Fruit fly (Drosophila melanogaster): ENCODE data around the gene CG15824.

The CG15824 gene

DNA sequence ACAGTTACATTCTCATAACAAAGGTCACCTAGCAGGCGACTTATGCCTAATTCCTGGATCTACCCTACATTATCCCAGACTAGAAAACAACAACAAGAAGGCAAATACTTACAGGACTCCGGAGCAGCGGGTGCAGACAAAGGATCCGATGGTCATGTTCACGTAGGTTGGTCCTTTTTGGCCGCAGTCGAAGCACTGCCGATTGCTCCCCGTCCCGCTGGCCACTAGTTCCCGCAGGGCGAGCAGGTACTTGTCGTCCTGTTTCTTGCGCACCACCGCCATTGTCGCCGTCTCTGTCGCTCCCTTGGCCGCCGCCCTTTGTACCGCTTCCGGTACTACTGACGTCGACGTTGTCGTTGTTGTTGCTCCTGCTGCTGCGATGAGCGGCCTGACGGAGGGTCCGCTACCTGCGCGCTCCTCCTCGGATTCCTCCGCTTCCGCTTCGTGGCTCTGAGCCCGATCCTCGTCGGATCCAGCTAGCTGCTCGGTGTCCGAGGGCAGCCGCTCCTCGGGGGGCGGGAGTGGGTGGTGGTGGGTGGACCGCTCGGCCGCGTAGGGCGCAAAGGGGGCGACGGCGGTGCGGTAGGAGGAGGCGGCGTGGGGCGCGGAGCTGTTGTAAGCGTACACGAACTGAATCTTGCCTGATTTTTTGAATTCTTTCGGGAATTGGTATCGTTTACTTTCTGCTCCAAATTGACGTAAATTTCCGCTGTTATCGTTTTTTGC, 35.0 kb downstream of the CG15824 start:
- no peak for TF ChIP-seq noc (tag; optimal IDR thresholded peaks at IDR 0.05)

DNA sequence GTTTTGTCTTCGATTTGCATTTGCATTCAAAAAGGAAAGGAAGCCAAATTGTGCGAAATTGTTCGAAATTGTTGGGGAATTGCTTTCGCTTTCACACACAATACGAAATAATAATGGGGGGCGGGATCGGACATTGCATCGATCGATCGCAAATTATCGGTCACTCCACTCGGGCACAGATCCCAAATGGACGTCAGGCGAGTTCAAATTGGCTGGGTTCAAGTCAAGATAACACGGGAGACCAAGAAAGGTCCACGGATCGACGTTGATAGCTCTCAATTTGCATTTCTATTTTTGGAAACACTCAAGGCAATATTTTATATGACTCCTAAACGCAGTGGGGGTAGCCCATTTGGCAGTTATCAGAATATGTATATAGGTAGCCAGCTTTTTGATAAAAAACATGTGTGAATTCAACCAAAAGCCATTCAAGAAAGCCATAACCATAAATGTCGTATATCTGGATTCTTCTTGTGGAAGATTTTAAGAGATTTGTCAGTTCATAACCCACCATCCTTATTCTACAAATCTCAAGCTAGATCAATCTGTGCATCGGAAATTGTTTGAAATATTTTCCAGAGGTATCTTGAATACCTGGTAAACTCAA, 35.7 kb downstream of the CG15824 start:
- no peak for TF ChIP-seq noc (tag; optimal IDR thresholded peaks at IDR 0.05)

DNA sequence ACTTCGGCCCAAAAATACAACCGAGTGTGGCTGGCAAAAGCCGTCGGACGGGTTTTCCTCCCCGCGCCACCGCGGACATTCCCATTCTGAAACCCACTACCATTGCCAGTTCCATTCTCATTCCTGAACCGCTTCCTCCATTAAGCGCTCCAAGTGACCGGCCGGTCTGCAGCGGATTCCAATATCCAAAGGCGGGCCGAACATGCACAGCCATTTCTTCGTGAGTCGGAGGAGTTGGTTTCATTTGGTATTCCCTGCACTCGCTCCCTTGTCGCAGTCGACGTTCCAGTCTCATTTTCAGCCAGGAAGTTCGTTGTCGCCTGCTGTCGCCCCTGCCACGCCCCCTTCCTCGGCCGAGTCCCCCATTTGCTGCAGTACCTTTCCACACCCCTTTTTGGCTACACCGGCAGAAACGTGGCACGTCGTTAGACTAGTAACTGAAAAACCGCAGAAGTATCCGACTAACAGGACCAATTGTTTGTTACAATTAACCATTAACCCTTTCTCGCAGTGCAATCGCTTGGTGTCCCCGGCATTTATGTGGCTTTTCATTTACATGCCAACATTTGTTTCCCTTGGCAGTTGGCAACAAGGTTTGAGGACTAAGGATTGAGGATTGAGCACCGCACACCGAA, 36.8 kb downstream of the CG15824 start:
- no peak for TF ChIP-seq noc (tag; optimal IDR thresholded peaks at IDR 0.05)

DNA sequence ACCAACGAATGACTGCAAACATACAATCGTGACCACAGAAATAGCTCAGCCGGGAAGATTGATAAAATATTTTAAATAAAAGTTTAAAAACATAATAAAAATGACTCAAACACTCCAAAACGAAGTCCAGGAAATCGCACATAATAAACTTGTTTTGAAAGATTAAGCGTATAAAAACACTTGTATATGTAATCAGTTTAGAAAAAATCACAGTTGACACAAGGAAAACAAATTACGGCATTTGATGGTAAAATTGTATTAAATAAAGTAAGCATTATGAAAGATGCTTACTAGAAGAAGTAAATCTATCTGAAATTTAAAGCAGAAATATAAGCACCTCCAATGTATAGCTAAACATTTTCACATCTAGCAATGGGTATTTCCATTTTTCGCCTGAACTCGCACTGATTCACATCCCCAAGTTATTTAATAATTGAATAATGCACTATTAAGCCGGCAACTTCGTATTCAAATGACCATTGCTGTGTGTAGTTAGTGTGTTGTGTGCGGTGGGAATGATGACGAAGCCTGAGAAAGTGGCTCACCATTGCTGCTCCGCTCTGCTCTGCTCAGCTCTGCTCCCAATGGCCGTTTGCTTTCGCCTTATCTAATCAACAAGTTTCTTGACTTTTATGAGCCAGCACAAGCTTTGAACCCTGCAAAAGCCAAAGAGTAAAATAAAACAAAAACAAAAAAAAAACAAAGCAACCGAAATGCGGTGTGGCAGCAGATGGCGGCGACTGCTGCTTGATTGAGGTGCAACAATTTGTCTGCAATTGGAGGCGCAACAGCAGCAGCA, 37.6 kb downstream of the CG15824 start:
- peak; percentile 75 for TF ChIP-seq noc (tag; optimal IDR thresholded peaks at IDR 0.05)

DNA sequence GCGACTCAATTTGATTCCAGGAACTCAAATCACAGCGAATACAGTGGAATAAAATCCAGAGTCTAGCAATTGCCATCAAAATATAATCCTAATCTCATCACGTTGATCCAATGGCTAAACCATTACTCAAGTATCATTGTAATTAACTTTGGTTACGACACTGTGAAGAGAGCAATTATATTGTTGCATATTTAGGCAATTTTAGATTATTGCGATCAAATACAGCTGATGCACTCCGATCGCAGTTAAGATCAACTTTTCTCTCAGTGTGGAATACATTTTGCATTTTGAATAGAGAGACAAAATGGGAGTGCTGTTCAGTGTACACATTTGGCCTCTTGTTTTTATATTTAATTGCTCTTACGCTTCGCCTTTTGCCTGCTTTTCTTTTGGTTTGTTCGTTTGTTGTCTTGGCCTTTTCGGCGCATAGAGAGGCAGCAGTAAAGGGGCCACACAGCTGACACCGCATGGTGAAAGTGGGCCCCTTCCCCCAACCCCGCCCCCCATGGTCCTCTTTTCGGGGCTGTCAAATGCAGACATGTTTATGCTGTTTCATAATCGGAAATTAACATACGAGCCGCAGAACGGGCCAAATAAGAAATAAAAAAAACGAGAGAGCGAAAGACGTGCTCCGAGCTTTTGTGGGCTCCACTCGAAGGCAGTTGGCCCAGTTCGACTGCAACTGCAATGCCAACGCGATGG, 38.6 kb downstream of the CG15824 start:
- peak; percentile 38 for TF ChIP-seq noc (tag; optimal IDR thresholded peaks at IDR 0.05)

DNA sequence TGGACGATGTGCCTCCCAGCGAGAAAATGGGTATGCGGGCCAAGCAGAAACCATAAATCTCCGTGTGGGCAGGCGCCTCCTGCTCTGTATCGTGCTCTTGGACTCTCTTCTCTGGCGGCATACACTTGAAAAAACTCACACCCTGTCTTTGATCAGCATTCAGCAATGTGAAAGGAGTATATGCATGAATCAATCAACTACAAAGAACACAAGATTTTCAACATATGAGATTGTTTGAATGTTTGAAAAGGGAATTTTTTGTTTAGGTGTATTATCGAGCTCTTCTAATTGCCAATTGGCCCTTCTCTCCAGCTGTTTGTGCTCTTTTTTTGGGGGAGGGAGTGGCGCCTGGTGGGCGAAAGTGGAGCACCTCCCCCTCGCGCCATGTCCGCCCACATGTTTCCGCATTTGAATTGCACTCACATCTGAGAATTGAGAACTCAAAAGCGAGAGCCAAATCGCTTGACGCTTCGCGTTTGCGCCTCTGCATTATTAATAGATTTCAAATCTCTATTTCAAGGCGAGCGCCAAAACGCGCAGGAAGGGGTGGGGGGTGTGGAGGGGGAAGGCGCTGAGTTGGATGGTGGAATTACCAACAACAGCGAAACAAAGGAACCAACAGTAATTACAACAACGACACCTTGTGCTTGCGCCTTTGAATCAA, 39.5 kb downstream of the CG15824 start:
- TF ChIP-seq noc (tag; optimal IDR thresholded peaks at IDR 0.05): peak; percentile 45

DNA sequence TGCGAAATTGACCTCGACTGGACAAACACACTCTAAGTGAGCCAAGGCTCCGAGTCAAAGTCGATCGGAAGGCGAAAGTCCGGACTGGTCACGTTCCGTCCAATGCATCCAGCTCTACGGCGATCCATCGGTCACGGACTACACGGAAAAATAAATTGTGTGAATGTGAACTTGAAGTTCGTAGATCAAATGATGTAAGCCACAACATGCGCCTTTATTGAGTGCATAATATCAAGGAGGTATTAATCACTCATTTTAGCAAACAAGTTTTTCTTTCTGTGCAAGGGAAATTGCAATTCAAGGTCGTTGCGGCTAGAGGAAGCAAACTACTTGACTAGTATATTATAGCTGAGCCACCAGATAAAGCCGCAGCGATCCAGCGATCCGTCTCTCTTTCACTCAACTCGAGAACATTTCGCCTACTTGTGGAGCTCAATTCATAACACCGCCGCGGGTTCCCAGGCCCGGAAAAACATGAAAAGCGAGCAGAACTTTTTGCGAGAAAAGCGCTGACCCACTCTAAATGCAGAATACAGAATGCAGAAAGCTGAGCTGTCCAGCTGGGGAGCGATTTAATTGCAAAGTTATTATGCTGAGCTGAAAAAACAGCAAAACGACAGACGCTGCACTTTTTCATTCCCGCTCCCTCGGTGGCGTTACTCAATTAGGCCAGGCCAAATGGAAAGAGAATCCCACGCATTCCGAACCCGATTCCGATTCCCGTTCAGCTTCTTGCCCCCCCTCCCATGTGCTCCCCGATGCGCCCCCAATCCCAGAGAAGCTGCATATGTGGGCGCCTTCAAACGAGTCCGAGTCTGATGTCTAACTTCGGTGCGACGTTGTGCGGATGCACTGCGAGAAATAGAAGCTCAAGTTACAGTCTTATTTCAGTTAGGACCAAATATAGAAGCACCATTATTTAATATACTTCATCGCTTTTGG, 40.8 kb downstream of the CG15824 start:
- no peak for TF ChIP-seq noc (tag; optimal IDR thresholded peaks at IDR 0.05)

DNA sequence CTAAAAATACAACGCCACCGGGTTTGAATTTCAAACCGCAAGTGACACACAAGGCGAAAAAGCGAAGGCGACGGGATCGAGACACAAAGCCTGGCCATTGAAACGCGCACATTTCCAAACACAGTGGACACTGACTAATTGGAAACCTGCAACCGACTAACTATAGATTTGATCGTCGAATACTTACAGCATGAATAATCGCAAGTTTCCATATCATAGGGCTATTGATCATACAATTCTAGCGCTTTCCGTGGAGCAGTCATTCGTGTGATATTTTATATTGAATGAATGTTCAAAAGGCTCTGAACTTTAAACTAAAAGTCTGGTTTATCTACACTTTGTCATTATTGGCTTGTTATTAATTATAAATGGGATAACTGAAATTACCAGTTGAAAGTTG, 41.6 kb downstream of the CG15824 start:
- no peak for TF ChIP-seq noc (tag; optimal IDR thresholded peaks at IDR 0.05)

DNA sequence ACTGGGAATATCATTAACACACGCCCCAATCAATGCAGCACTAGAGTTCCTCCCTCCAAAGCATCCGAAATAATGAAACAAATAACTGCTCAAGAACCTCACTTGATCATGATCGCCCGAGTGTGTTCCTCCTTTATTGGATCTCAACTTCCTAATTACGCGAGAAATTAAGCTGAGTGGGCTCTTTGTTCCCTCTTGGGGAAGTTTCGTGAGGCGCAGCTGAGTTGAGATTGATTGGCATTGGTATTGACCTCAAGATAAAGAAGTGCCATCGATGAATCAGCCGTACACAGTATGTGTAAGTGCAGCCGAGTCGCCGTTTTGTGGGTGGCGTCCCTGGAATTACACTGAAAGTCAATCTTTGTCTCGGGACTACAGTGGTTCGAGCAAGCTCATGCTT, 42.1 kb downstream of the CG15824 start:
- no peak for TF ChIP-seq noc (tag; optimal IDR thresholded peaks at IDR 0.05)

DNA sequence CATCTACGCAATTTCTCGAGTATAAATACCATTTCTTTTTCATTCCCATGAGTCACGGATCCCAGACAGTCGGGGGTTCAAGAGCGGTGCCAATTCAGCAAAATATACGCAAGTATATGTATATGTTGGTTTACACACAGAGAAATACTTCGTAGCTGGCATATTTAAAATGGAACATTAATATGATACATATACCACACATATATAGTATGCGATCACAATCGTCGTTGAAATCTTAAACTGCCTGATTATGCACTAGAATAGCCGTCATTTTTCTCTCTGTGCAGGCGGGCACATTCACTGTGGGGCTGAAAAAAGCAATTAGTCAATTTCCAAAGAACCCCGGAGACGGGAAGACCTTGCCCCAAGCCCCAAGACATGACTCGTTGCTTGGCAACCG, 43.2 kb downstream of the CG15824 start:
- peak; percentile 84 for TF ChIP-seq noc (tag; optimal IDR thresholded peaks at IDR 0.05)

DNA sequence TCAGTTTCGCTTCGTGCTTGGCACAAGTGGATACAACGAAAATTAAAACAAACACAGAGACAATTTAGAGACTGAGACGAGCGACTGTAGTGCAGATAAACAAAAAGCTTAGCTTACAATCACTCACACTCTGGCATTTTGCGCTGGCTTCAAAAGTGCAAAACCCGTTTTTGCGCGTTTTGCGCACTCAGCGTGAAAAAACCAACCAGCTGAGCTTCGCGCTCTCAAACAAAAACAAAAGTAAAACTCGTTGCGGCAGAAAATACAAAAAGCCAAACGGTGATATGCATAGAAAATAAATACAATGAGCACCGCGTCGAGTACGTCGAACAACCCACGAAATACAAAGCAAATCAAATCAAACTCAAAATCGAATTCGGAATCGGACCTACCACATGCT, 44.2 kb downstream of the CG15824 start:
- no peak for TF ChIP-seq noc (tag; optimal IDR thresholded peaks at IDR 0.05)

DNA sequence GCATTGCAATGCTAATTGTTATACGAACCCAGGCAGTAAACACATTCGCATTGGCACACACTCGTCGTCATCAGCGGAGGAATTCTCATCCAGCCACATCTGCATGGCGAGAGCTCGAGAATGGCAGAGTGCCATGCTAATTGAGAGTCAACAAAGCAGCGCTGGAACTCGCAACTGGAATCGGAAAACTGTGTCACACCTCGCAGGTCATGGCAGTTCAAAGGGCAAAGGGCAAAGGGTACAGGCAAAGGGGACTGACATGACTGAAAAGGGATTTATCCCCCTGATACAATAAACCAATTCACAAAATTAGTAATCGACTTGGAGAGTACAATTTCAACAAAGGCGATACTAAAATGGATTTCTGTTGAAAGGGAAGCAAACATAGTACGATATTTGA, 44.9 kb downstream of the CG15824 start:
- no peak for TF ChIP-seq noc (tag; optimal IDR thresholded peaks at IDR 0.05)

DNA sequence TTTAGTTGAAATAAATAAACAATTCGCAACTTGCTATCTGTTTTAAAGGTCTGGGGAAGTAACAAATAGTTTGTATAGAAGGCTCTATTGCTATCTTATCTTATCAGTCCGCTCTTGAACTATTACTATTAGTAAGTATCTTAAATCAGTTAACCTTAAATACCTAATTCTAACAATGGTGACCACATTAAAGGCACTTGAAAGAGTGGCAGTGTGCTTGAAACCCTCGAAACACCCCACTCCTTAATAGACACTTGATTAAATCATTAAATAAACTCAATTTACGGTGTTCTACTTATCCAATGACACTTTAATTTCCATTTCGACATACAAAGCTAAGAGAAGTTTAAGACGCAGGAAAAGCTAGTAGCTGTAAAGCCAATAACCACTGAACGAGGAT, 46.2 kb downstream of the CG15824 start:
- peak; percentile 67 for TF ChIP-seq noc (tag; optimal IDR thresholded peaks at IDR 0.05)

DNA sequence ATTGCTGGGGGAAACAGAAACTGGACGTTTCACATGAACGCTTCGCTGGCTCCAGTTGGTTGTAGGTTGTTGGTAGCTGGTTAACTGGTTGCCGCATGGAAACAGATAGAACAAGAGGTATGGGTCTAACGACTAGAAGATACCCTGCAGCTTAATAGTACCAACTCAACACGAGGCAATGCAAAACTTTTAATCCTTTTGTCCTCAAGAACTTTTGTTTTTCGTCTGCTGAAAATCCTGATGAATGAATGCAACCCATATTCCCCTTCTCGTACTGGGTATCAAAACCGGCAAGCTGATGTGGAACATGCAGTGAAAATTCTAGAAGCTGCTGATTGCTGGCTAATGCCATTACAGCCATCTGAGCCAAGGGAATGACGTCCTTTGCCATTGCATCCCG, 47.0 kb downstream of the CG15824 start:
- no peak for TF ChIP-seq noc (tag; optimal IDR thresholded peaks at IDR 0.05)

Measured in whole organism, larva.